Worm (Caenorhabditis elegans) whole organism, mixed stage, embryonic: ENCODE results near the gene C14F11.4.

Experiments used
- bed-3 ChIP-seq: fragments of 200-800 bp; sonication (Bioruptor generic); optimal IDR thresholded peaks from 3 replicates; lab custom pipeline; 2018; ENCODE audit warnings: mild to moderate bottlenecking, missing genetic modification characterization, moderate library complexity, missing compliant biosample characterization
- pha-4 ChIP-seq: fragments of 150-350 bp; optimal IDR thresholded peaks from 2 replicates; lab custom pipeline; 2018; ENCODE audit warnings: missing biosample characterization, missing genetic modification reagents, missing genetic modification characterization
- unc-62 ChIP-seq: fragments of 150-350 bp; optimal IDR thresholded peaks from 2 replicates; lab custom pipeline; 2014; ENCODE audit warnings: missing biosample characterization, missing genetic modification reagents, missing genetic modification characterization

DNA sequence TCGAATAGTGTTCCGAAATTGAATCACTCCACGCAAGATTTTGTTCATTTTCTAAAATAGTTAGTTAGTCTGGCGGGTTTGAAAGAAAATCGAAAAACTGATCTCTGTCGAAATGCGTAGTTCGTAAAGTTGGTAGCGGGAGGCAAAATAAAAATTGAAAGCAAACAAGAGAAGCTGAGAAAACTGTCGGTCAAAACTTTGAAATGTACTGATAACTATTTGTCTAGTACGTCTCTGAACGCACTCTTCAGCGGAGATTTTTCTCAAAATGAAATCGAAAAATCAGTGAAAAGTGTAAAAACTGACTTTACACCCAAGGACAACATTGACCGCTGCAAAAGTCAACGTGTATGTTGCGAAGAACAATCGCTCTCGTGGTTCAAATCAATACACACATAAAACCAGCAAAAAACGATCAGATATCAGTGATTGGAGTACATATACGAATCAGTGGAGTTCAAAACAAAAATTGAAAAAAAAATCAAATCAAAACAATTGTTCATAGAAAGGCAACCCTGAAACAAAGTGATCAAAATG lies 28.1 kb downstream of the C14F11.4 start, which contains the start of gene bca-1:
- TF ChIP-seq bed-3 (GFP tag; lab: Kevin White, UChicago) (no peak), unc-62 (GFP tag; lab: Kevin White, UChicago) (no peak), pha-4 (tag; lab: Kevin White, UChicago) (no peak)
